Worm (Caenorhabditis elegans) whole organism, late embryonic: ENCODE measurements around the gene srw-145.

Source experiments
- K02D7.2 ChIP-seq: sonication (generic microtip); optimal IDR thresholded peaks from 2 replicates; lab custom pipeline; 2017; ENCODE audit warnings: mild to moderate bottlenecking, missing genetic modification characterization, missing compliant biosample characterization
- ahr-1 ChIP-seq: sonication (generic microtip); optimal IDR thresholded peaks from 2 replicates; lab custom pipeline; 2016; ENCODE audit warnings: missing genetic modification characterization, missing compliant biosample characterization
- ama-1 ChIP-seq: fragments of 150-350 bp; optimal IDR thresholded peaks from 2 replicates; lab custom pipeline; 2014
- dmd-4 ChIP-seq: sonication (generic microtip); optimal IDR thresholded peaks from 2 replicates; lab custom pipeline; 2016; ENCODE audit warnings: borderline replicate concordance, missing genetic modification characterization, missing compliant biosample characterization
- nhr-11 ChIP-seq: fragments of 150-350 bp; optimal IDR thresholded peaks from 2 replicates; lab custom pipeline; 2014; ENCODE audit warnings: missing biosample characterization, missing genetic modification characterization
- odd-2 ChIP-seq: sonication (generic microtip); optimal IDR thresholded peaks from 2 replicates; lab custom pipeline; 2017; ENCODE audit warnings: antibody characterized with exemption, mild to moderate bottlenecking, missing genetic modification characterization, missing compliant biosample characterization
- sox-4 ChIP-seq: sonication (generic microtip); optimal IDR thresholded peaks from 2 replicates; lab custom pipeline; 2017; ENCODE audit warnings: mild to moderate bottlenecking, missing genetic modification characterization, inconsistent platforms, missing compliant biosample characterization
- syd-9 ChIP-seq: sonication (generic microtip); optimal IDR thresholded peaks from 2 replicates; lab custom pipeline; 2016; ENCODE audit warnings: mild to moderate bottlenecking, missing genetic modification characterization, moderate library complexity, missing compliant biosample characterization

DNA sequence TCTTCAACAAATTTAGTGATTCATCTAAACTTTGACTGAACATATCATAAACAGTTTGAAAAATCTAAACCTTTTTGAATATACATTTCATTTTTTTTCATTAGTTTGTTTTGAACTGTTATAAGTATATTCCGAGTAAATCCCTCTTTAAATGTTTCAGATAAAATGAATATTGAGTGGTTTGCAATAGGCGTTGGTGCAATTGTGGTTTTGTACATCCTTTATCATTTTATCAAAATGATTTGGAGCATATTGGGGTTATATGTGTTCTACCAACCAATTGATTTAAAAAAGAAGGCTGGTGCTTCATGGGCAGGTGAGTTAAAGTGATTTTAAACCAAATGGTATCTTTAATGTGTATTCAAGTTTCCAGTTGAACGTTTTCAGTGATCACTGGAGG lies 32.5 kb upstream of the srw-145 start, which contains the start of gene stdh-3:
- TF ChIP-seq nhr-11 (tag; lab: Kevin White, UChicago), result no peak
- TF ChIP-seq odd-2 (tag; lab: Kevin White, UChicago), result no peak
- TF ChIP-seq K02D7.2 (tag; lab: Kevin White, UChicago), result no peak
- TF ChIP-seq ama-1, result no peak
- no peak for TF ChIP-seq ahr-1 (tag; lab: Kevin White, UChicago)
- TF ChIP-seq dmd-4, result no peak
- no peak for TF ChIP-seq sox-4
- TF ChIP-seq syd-9 (tag; lab: Kevin White, UChicago), result no peak
